Worm (Caenorhabditis elegans) whole organism, L4 larva: ENCODE measurements around the gene Y57E12B.10.

Experiments used
- F26F4.8 ChIP-seq: fragments of 200-800 bp; sonication (Bioruptor generic); conservative IDR thresholded peaks from 2 replicates; pipeline ENCODE4 v1.3.6; 2022; ENCODE audit warnings: missing genetic modification characterization, missing compliant biosample characterization
- F37D6.2 ChIP-seq: sonication (generic microtip); optimal IDR thresholded peaks from 2 replicates; lab custom pipeline; 2016; ENCODE audit warnings: mild to moderate bottlenecking, missing genetic modification characterization, missing compliant biosample characterization
- ZK546.5 ChIP-seq, 2 experiments: sonication (generic microtip); optimal IDR thresholded peaks; 2 replicates each; lab custom pipeline; 2017; ENCODE audit warnings: missing biosample characterization in 2 of 2, missing genetic modification characterization in 2 of 2
- dpl-1 ChIP-seq: fragments of 150-350 bp; optimal IDR thresholded peaks from 2 replicates; lab custom pipeline; 2014; ENCODE audit warnings: missing biosample characterization, missing genetic modification reagents, missing genetic modification characterization
- egl-27 ChIP-seq: sonication (generic microtip); optimal IDR thresholded peaks from 3 replicates; lab custom pipeline; 2017; ENCODE audit warnings: missing biosample characterization, missing genetic modification reagents, missing genetic modification characterization
- fkh-10 ChIP-seq: fragments of 150-350 bp; optimal IDR thresholded peaks from 2 replicates; lab custom pipeline; 2014; ENCODE audit warnings: missing biosample characterization, missing genetic modification reagents, missing genetic modification characterization
- lin-39 ChIP-seq: fragments of 150-350 bp; optimal IDR thresholded peaks from 2 replicates; lab custom pipeline; 2014; ENCODE audit warnings: missing biosample characterization, missing genetic modification reagents, missing genetic modification characterization
- mdl-1 ChIP-seq, 2 experiments: fragments of 150-350 bp in 1 of 2; sonication (generic microtip) in 1 of 2; optimal IDR thresholded peaks; 2 replicates each; lab custom pipeline; 2014 to 2017; ENCODE audit warnings: missing biosample characterization in 2 of 2, missing genetic modification characterization in 2 of 2
- nhr-237 ChIP-seq: sonication (generic microtip); optimal IDR thresholded peaks from 2 replicates; lab custom pipeline; 2017; ENCODE audit warnings: missing biosample characterization, missing genetic modification characterization
- nhr-6 ChIP-seq: fragments of 150-350 bp; optimal IDR thresholded peaks from 2 replicates; lab custom pipeline; 2014; ENCODE audit warnings: missing biosample characterization, missing genetic modification characterization
- nhr-77 ChIP-seq: fragments of 150-350 bp; optimal IDR thresholded peaks from 2 replicates; lab custom pipeline; 2014; ENCODE audit warnings: missing biosample characterization, missing genetic modification characterization
- unc-130 ChIP-seq: sonication (generic microtip); optimal IDR thresholded peaks from 2 replicates; lab custom pipeline; 2016; ENCODE audit warnings: missing genetic modification reagents, missing genetic modification characterization, missing compliant biosample characterization

ce11 chrV:6906435-6906834, 29.3 kb downstream of the Y57E12B.10 start:
- TF ChIP-seq mdl-1 (tag; optimal IDR thresholded peaks at IDR 0.05; lab: Kevin White, UChicago) (no peak), dpl-1 (no peak), F37D6.2 (tag; lab: Kevin White, UChicago) (no peak), lin-39 (tag; lab: Kevin White, UChicago) (no peak), F26F4.8 (GFP tag; lab: Robert Waterston, UW) (no peak), ZK546.5 (tag; optimal IDR thresholded peaks at IDR 0.05; lab: Kevin White, UChicago) (no peak), egl-27 (tag; lab: Kevin White, UChicago) (no peak), nhr-77 (tag; lab: Kevin White, UChicago) (no peak), fkh-10 (no peak), nhr-6 (tag; lab: Kevin White, UChicago) (no peak), unc-130 (no peak), nhr-237 (tag; lab: Kevin White, UChicago) (no peak)
